Fruit fly (Drosophila melanogaster): ENCODE measurements around the gene mRpS18B.
A peak's percentile ranks its signal among the peaks of the same experiment; 100 is the strongest.

The mRpS18B gene

dm6 chr2L:20065516-20065915 lies 31.5 kb downstream of the mRpS18B start, which contains the start of gene vls:
TSS of gene vls (minus strand) at chr2L:20065679.
- no peak for TF ChIP-seq noc (tag; optimal IDR thresholded peaks at IDR 0.05)

- peak; percentile 24 for TF ChIP-seq noc (tag; optimal IDR thresholded peaks at IDR 0.05)
These were observed 35.9 kb downstream of the mRpS18B start, which contains the start of the genes barr and lok for dm6 chr2L:20061018-20061657. TSS of gene barr (minus strand) at chr2L:20061370. TSS of gene lok (plus strand) at chr2L:20061422.

- no peak for TF ChIP-seq noc (tag; optimal IDR thresholded peaks at IDR 0.05)
These were observed 39.7 kb downstream of the mRpS18B start for dm6 chr2L:20057391-20057790.

- no peak for TF ChIP-seq noc (tag; optimal IDR thresholded peaks at IDR 0.05)
These were observed 45.7 kb downstream of the mRpS18B start for dm6 chr2L:20051172-20051893.

All from whole organism, larva.